Worm (Caenorhabditis elegans) whole organism, young adult: ENCODE measurements around the gene C13G3.12.

ENCODE experiments used
- B0261.1 ChIP-seq: sonication (generic microtip); optimal IDR thresholded peaks from 2 replicates; lab custom pipeline; 2016; ENCODE audit warnings: mild to moderate bottlenecking, missing genetic modification characterization, moderate library complexity, missing compliant biosample characterization
- F39B2.1 ChIP-seq: fragments of 200-800 bp; sonication (Bioruptor generic); IDR thresholded peaks from 2 replicates; pipeline ENCODE4 v1.3.6; 2022; ENCODE audit warnings: missing genetic modification reagents, missing genetic modification characterization, missing compliant biosample characterization
- ZK185.1 ChIP-seq: sonication (generic microtip); optimal IDR thresholded peaks from 2 replicates; lab custom pipeline; 2016; ENCODE audit warnings: mild to moderate bottlenecking, missing genetic modification characterization, missing compliant biosample characterization; ENCODE audit not compliant: poor library complexity, severe bottlenecking
- bed-2 ChIP-seq: fragments of 200-800 bp; sonication (Bioruptor generic); IDR thresholded peaks from 2 replicates; pipeline ENCODE4 v1.3.6; 2022; ENCODE audit warnings: missing genetic modification reagents, missing genetic modification characterization, missing compliant biosample characterization
- nfyb-1 ChIP-seq: fragments of 200-800 bp; sonication (Bioruptor generic); IDR thresholded peaks from 2 replicates; pipeline ENCODE4 v1.3.6; 2022; ENCODE audit warnings: missing genetic modification reagents, missing genetic modification characterization, missing compliant biosample characterization
- sea-2 ChIP-seq: fragments of 200-800 bp; sonication (Bioruptor generic); IDR thresholded peaks from 2 replicates; pipeline ENCODE4 v1.3.6; 2022; ENCODE audit warnings: missing genetic modification characterization, missing compliant biosample characterization
- somi-1 ChIP-seq: fragments of 200-800 bp; sonication (Bioruptor generic); optimal IDR thresholded peaks from 2 replicates; lab custom pipeline; 2018; ENCODE audit warnings: mild to moderate bottlenecking, missing genetic modification characterization, missing compliant biosample characterization
- tlf-1 ChIP-seq: fragments of 200-800 bp; sonication (Bioruptor generic); optimal IDR thresholded peaks from 2 replicates; lab custom pipeline; 2018; ENCODE audit warnings: mild to moderate bottlenecking, missing genetic modification characterization, missing compliant biosample characterization
- zim-3 ChIP-seq: sonication (generic microtip); optimal IDR thresholded peaks from 2 replicates; lab custom pipeline; 2017; ENCODE audit warnings: mild to moderate bottlenecking, missing genetic modification characterization, moderate library complexity, missing compliant biosample characterization
- ztf-22 ChIP-seq: fragments of 200-800 bp; sonication (Bioruptor generic); optimal IDR thresholded peaks from 2 replicates; lab custom pipeline; 2018; ENCODE audit warnings: mild to moderate bottlenecking, missing genetic modification characterization, moderate library complexity, missing compliant biosample characterization

ce11 chrV:11034748-11035147, 12.0 kb upstream of the C13G3.12 start, which contains the start of gene pptr-2:
- TF ChIP-seq ZK185.1 (tag; lab: Kevin White, UChicago) (no peak), sea-2 (no peak), tlf-1 (GFP tag; lab: Kevin White, UChicago) (no peak), F39B2.1 (GFP tag; lab: Robert Waterston, UW) (no peak), bed-2 (GFP tag; lab: Robert Waterston, UW) (no peak), B0261.1 (tag; lab: Kevin White, UChicago) (no peak), somi-1 (GFP tag; lab: Kevin White, UChicago) (no peak), zim-3 (tag; lab: Kevin White, UChicago) (no peak), ztf-22 (GFP tag; lab: Kevin White, UChicago) (no peak), nfyb-1 (GFP tag; lab: Robert Waterston, UW) (no peak)
